Worm (Caenorhabditis elegans) whole organism, midembryonic: ENCODE measurements around the gene arrd-1.

Experiments
- cog-1 ChIP-seq: sonication (generic microtip); optimal IDR thresholded peaks from 2 replicates; lab custom pipeline; 2016; ENCODE audit warnings: missing genetic modification characterization, missing compliant biosample characterization
- flt-1 ChIP-seq: fragments of 200-800 bp; sonication (Bioruptor generic); IDR thresholded peaks from 2 replicates; pipeline ENCODE4 v1.3.6; 2022; ENCODE audit warnings: missing genetic modification characterization, missing compliant biosample characterization
- med-1 ChIP-seq: sonication (generic microtip); optimal IDR thresholded peaks from 2 replicates; lab custom pipeline; 2017; ENCODE audit warnings: missing genetic modification characterization, mild to moderate bottlenecking, missing compliant biosample characterization, antibody characterized with exemption, missing genetic modification reagents; ENCODE audit not compliant: insufficient read depth
- tab-1 ChIP-seq: fragments of 200-800 bp; sonication (Bioruptor generic); IDR thresholded peaks from 2 replicates; pipeline ENCODE4 v1.3.6; 2022; ENCODE audit warnings: missing genetic modification characterization, missing compliant biosample characterization
- ztf-29 ChIP-seq: fragments of 200-800 bp; sonication (Bioruptor generic); IDR thresholded peaks from 2 replicates; pipeline ENCODE4 v1.3.6; 2022; ENCODE audit warnings: missing genetic modification reagents, missing genetic modification characterization, missing compliant biosample characterization

- TF ChIP-seq ztf-29 = no peak
- no peak for TF ChIP-seq med-1 (GFP tag; lab: Kevin White, UChicago)
- TF ChIP-seq cog-1 (tag; lab: Kevin White, UChicago) = no peak
- TF ChIP-seq tab-1 (GFP tag; lab: Robert Waterston, UW) = no peak
- TF ChIP-seq flt-1 (GFP tag; lab: Robert Waterston, UW) = no peak
These were observed 45.3 kb upstream of the arrd-1 start for ce11 chrII:581983-582382.
